Fruit fly (Drosophila melanogaster) whole organism, embryonic: ENCODE results near the gene CG13369.

Experiments
- Bgb ChIP-seq: fragments of 200-800 bp; sonication (Bioruptor generic); IDR thresholded peaks from 2 replicates; pipeline ENCODE4 v1.3.6; 2022; ENCODE audit warnings: missing biosample characterization, missing genetic modification characterization; ENCODE audit not compliant: partially characterized antibody
- BtbVII ChIP-seq: fragments of 200-800 bp; sonication (Bioruptor generic); optimal IDR thresholded peaks from 3 replicates; lab custom pipeline; 2017; ENCODE audit warnings: missing biosample characterization, mild to moderate bottlenecking, missing genetic modification characterization
- CG14050 ChIP-seq: fragments of 200-800 bp; sonication (Bioruptor generic); IDR thresholded peaks from 3 replicates; pipeline ENCODE4 v1.3.6; 2022; ENCODE audit warnings: missing biosample characterization, missing genetic modification characterization
- CG1602 ChIP-seq: fragments of 200-800 bp; sonication (Bioruptor generic); optimal IDR thresholded peaks from 3 replicates; lab custom pipeline; 2016; ENCODE audit warnings: missing biosample characterization, missing genetic modification characterization
- CG31441 ChIP-seq: fragments of 200-800 bp; sonication (Bioruptor generic); IDR thresholded peaks from 2 replicates; pipeline ENCODE4 v1.3.6; 2022; ENCODE audit warnings: missing biosample characterization, missing genetic modification characterization
- CG32532 ChIP-seq: fragments of 200-800 bp; sonication (Bioruptor generic); IDR thresholded peaks from 2 replicates; pipeline ENCODE4 v1.3.6; 2022; ENCODE audit warnings: missing biosample characterization, missing genetic modification characterization
- CG33557 ChIP-seq: fragments of 200-800 bp; sonication (Bioruptor generic); optimal IDR thresholded peaks from 2 replicates; lab custom pipeline; 2019; ENCODE audit warnings: missing biosample characterization, mild to moderate bottlenecking, missing genetic modification characterization, moderate library complexity
- CG42726 ChIP-seq: fragments of 200-800 bp; sonication (Bioruptor generic); IDR thresholded peaks from 2 replicates; pipeline ENCODE4 v1.3.6; 2022; ENCODE audit warnings: missing biosample characterization, missing genetic modification characterization; ENCODE audit not compliant: partially characterized antibody
- CG4424 ChIP-seq: fragments of 200-800 bp; sonication (Bioruptor generic); optimal IDR thresholded peaks from 3 replicates; lab custom pipeline; 2016; ENCODE audit warnings: missing biosample characterization, missing genetic modification characterization
- CG7963 ChIP-seq: fragments of 200-800 bp; sonication (Bioruptor generic); IDR thresholded peaks from 3 replicates; pipeline ENCODE4 v1.3.6; 2022; ENCODE audit warnings: missing biosample characterization, missing genetic modification characterization; ENCODE audit not compliant: partially characterized antibody
- CG8290 ChIP-seq, 3 experiments: fragments of 200-800 bp; sonication (Bioruptor generic); optimal IDR thresholded peaks; 2 replicates each; lab custom pipeline; 2016 to 2019; ENCODE audit warnings: missing biosample characterization in 3 of 3, missing genetic modification characterization in 3 of 3, mild to moderate bottlenecking in 2 of 3, moderate library complexity in 1 of 3
- CG8765 ChIP-seq: fragments of 200-800 bp; sonication (Bioruptor generic); IDR thresholded peaks from 2 replicates; pipeline ENCODE4 v1.3.6; 2022; ENCODE audit warnings: missing biosample characterization, missing genetic modification characterization
- CG9215 ChIP-seq: fragments of 200-800 bp; sonication (Bioruptor generic); IDR thresholded peaks from 2 replicates; pipeline ENCODE4 v1.3.6; 2022; ENCODE audit warnings: missing biosample characterization, missing genetic modification characterization
- CG9609 ChIP-seq: fragments of 200-800 bp; sonication (Bioruptor generic); optimal IDR thresholded peaks from 3 replicates; lab custom pipeline; 2016; ENCODE audit warnings: missing biosample characterization, missing genetic modification characterization
- Dbx ChIP-seq: fragments of 200-800 bp; sonication (Bioruptor generic); IDR thresholded peaks from 3 replicates; pipeline ENCODE4 v1.3.6; 2022; ENCODE audit warnings: missing biosample characterization, missing genetic modification characterization
- Doc3 ChIP-seq: fragments of 200-800 bp; sonication (Bioruptor generic); IDR thresholded peaks from 3 replicates; pipeline ENCODE4 v1.3.6; 2022; ENCODE audit warnings: missing biosample characterization, missing genetic modification characterization; ENCODE audit not compliant: partially characterized antibody
- E2f2 ChIP-seq: fragments of 200-800 bp; sonication (Bioruptor generic); IDR thresholded peaks from 2 replicates; pipeline ENCODE4 v1.3.6; 2022; ENCODE audit warnings: missing biosample characterization, missing genetic modification characterization
- Ets65A ChIP-seq: fragments of 200-800 bp; sonication (Bioruptor generic); peaks from one replicate; lab custom pipeline; 2016; ENCODE audit warnings: missing biosample characterization, missing genetic modification characterization
- HLH4C ChIP-seq: fragments of 200-800 bp; sonication (Bioruptor generic); IDR thresholded peaks from 3 replicates; pipeline ENCODE4 v1.3.6; 2022; ENCODE audit warnings: missing biosample characterization, missing genetic modification characterization; ENCODE audit not compliant: partially characterized antibody
- Jarid2 ChIP-seq: fragments of 200-800 bp; sonication (Bioruptor generic); optimal IDR thresholded peaks from 3 replicates; lab custom pipeline; 2017; ENCODE audit warnings: mild to moderate bottlenecking, missing biosample characterization, missing genetic modification reagents, missing genetic modification characterization
- Opbp ChIP-seq: fragments of 200-800 bp; sonication (Bioruptor generic); IDR thresholded peaks from 3 replicates; pipeline ENCODE4 v1.3.6; 2022; ENCODE audit warnings: missing biosample characterization, missing genetic modification characterization; ENCODE audit not compliant: partially characterized antibody
- Usf ChIP-seq: fragments of 200-800 bp; sonication (Bioruptor generic); optimal IDR thresholded peaks from 2 replicates; lab custom pipeline; 2017; ENCODE audit warnings: missing genotype, missing biosample characterization, missing genetic modification characterization
- Xbp1 ChIP-seq: fragments of 200-800 bp; sonication (Bioruptor generic); optimal IDR thresholded peaks from 3 replicates; lab custom pipeline; 2016; ENCODE audit warnings: missing biosample characterization, mild to moderate bottlenecking, missing genetic modification characterization
- aop ChIP-seq: fragments of 200-800 bp; sonication (Bioruptor generic); IDR thresholded peaks from 2 replicates; pipeline ENCODE4 v1.3.6; 2022; ENCODE audit warnings: missing biosample characterization, missing genetic modification characterization
- ara ChIP-seq: fragments of 200-800 bp; sonication (Bioruptor generic); IDR thresholded peaks from 2 replicates; pipeline ENCODE4 v1.3.6; 2022; ENCODE audit warnings: missing biosample characterization, missing genetic modification characterization
- bigmax ChIP-seq: fragments of 200-800 bp; sonication (Bioruptor generic); optimal IDR thresholded peaks from 2 replicates; lab custom pipeline; 2018; ENCODE audit warnings: missing biosample characterization, mild to moderate bottlenecking, missing genetic modification characterization
- chif ChIP-seq, 2 experiments: fragments of 200-800 bp; sonication (Bioruptor generic); optimal IDR thresholded peaks; 3 replicates each; lab custom pipeline; 2016; ENCODE audit warnings: missing biosample characterization in 2 of 2, missing genetic modification characterization in 2 of 2
- chinmo ChIP-seq: fragments of 200-800 bp; sonication (Bioruptor generic); IDR thresholded peaks from 4 replicates; pipeline ENCODE4 v1.3.6; 2022; ENCODE audit warnings: missing biosample characterization, missing genetic modification characterization; ENCODE audit not compliant: partially characterized antibody
- chn ChIP-seq: fragments of 200-800 bp; sonication (Bioruptor generic); optimal IDR thresholded peaks from 2 replicates; lab custom pipeline; 2016; ENCODE audit warnings: missing biosample characterization, missing genetic modification characterization
- dmrt11E ChIP-seq: fragments of 200-800 bp; sonication (Bioruptor generic); optimal IDR thresholded peaks from 3 replicates; lab custom pipeline; 2018; ENCODE audit warnings: missing biosample characterization, mild to moderate bottlenecking, missing genetic modification characterization, moderate library complexity
- emc ChIP-seq: fragments of 200-800 bp; sonication (Bioruptor generic); optimal IDR thresholded peaks from 2 replicates; lab custom pipeline; 2016; ENCODE audit warnings: missing biosample characterization, missing genetic modification characterization
- ewg ChIP-seq: fragments of 200-800 bp; sonication (Bioruptor generic); optimal IDR thresholded peaks from 3 replicates; lab custom pipeline; 2017; ENCODE audit warnings: mild to moderate bottlenecking, missing biosample characterization, missing genetic modification reagents, missing genetic modification characterization
- exex ChIP-seq: fragments of 200-800 bp; sonication (Bioruptor generic); optimal IDR thresholded peaks from 4 replicates; lab custom pipeline; 2018; ENCODE audit warnings: missing biosample characterization, mild to moderate bottlenecking, missing genetic modification characterization, moderate library complexity
- grau ChIP-seq: fragments of 200-800 bp; optimal IDR thresholded peaks from 3 replicates; lab custom pipeline; 2019; ENCODE audit warnings: missing biosample characterization, mild to moderate bottlenecking, missing genetic modification characterization, moderate library complexity
- hbn ChIP-seq: fragments of 200-800 bp; sonication (Bioruptor generic); IDR thresholded peaks from 2 replicates; pipeline ENCODE4 v1.3.6; 2022; ENCODE audit warnings: missing biosample characterization, missing genetic modification characterization; ENCODE audit not compliant: partially characterized antibody
- insv ChIP-seq, 2 experiments: fragments of 200-800 bp; sonication (Bioruptor generic); optimal IDR thresholded peaks; 3 replicates each; lab custom pipeline; 2016 to 2018; ENCODE audit warnings: missing biosample characterization in 2 of 2, missing genetic modification characterization in 2 of 2
- inv ChIP-seq: fragments of 200-800 bp; sonication (Bioruptor generic); IDR thresholded peaks from 2 replicates; pipeline ENCODE4 v1.3.6; 2022; ENCODE audit warnings: missing biosample characterization, missing genetic modification characterization; ENCODE audit not compliant: partially characterized antibody
- kay ChIP-seq: fragments of 200-800 bp; sonication (Bioruptor generic); optimal IDR thresholded peaks from 2 replicates; lab custom pipeline; 2016; ENCODE audit warnings: missing biosample characterization, missing genetic modification characterization
- nerfin-1 ChIP-seq: fragments of 200-800 bp; sonication (Bioruptor generic); optimal IDR thresholded peaks from 3 replicates; lab custom pipeline; 2019; ENCODE audit warnings: missing biosample characterization, mild to moderate bottlenecking, missing genetic modification characterization, moderate library complexity
- nom ChIP-seq: fragments of 200-800 bp; sonication (Bioruptor generic); optimal IDR thresholded peaks from 2 replicates; lab custom pipeline; 2017; ENCODE audit warnings: missing biosample characterization, missing genetic modification characterization, mild to moderate bottlenecking, moderate library complexity, missing genetic modification reagents
- p53 ChIP-seq: fragments of 200-800 bp; sonication (Bioruptor generic); optimal IDR thresholded peaks from 2 replicates; lab custom pipeline; 2016; ENCODE audit warnings: missing biosample characterization, missing genetic modification characterization
- row ChIP-seq: fragments of 200-800 bp; sonication (Bioruptor generic); IDR thresholded peaks from 3 replicates; pipeline ENCODE4 v1.3.6; 2022; ENCODE audit warnings: missing biosample characterization, missing genetic modification characterization
- scrt ChIP-seq: fragments of 200-800 bp; sonication (Bioruptor generic); optimal IDR thresholded peaks from 2 replicates; lab custom pipeline; 2018; ENCODE audit warnings: missing biosample characterization, mild to moderate bottlenecking, missing genetic modification characterization, moderate library complexity
- sens ChIP-seq: fragments of 200-800 bp; sonication (Bioruptor generic); peaks from one replicate; lab custom pipeline; 2016; ENCODE audit warnings: missing biosample characterization, missing genetic modification characterization
- sqz ChIP-seq: fragments of 200-800 bp; sonication (Bioruptor generic); optimal IDR thresholded peaks from 3 replicates; lab custom pipeline; 2018; ENCODE audit warnings: missing biosample characterization, mild to moderate bottlenecking, missing genetic modification characterization
- stc ChIP-seq: fragments of 200-800 bp; sonication (Bioruptor generic); IDR thresholded peaks from 2 replicates; pipeline ENCODE4 v1.3.6; 2022; ENCODE audit warnings: missing biosample characterization, missing genetic modification characterization
- toy ChIP-seq: fragments of 200-800 bp; sonication (Bioruptor generic); IDR thresholded peaks from 2 replicates; pipeline ENCODE4 v1.3.6; 2022; ENCODE audit warnings: missing biosample characterization, missing genetic modification characterization
- usp ChIP-seq: fragments of >200 bp; optimal IDR thresholded peaks from 2 replicates; lab custom pipeline; 2017; ENCODE audit warnings: missing biosample characterization, missing genetic modification characterization
- vvl ChIP-seq: fragments of 200-800 bp; sonication (Bioruptor generic); IDR thresholded peaks from 2 replicates; pipeline ENCODE4 v1.3.6; 2022; ENCODE audit warnings: missing biosample characterization, missing genetic modification characterization
- z ChIP-seq: fragments of 200-800 bp; sonication (Bioruptor generic); IDR thresholded peaks from 3 replicates; pipeline ENCODE4 v1.3.6; 2022; ENCODE audit warnings: missing biosample characterization, missing genetic modification characterization
- zfh1 ChIP-seq: fragments of 200-800 bp; sonication (Bioruptor generic); IDR thresholded peaks from 3 replicates; pipeline ENCODE4 v1.3.6; 2022; ENCODE audit warnings: missing biosample characterization, missing genetic modification characterization

CG13369 gene

dm6 chrX:656380-656925 lies 33.2 kb downstream of the CG13369 start:
- TF ChIP-seq chinmo (GFP tag; lab: Robert Waterston, UW) (no peak), Usf (GFP tag; lab: Kevin White, UChicago) (no peak), vvl (peak; percentile 9; the same call in 1 of the 2 replicates), grau (tag; lab: Kevin White, UChicago) (no peak), bigmax (GFP tag; lab: Kevin White, UChicago) (peak; percentile 40), insv (GFP tag; optimal IDR thresholded peaks at IDR 0.05; lab: Kevin White, UChicago) (no peak), z (no peak), Ets65A (GFP tag; lab: Kevin White, UChicago) (no peak), chn (no peak), sqz (GFP tag; lab: Kevin White, UChicago) (no peak), nerfin-1 (tag; lab: Kevin White, UChicago) (no peak), CG9215 (GFP tag; lab: Robert Waterston, UW) (no peak), p53 (no peak), Jarid2 (GFP tag; lab: Kevin White, UChicago) (no peak), Bgb (GFP tag; lab: Robert Waterston, UW) (no peak), row (no peak), CG8765 (no peak), hbn (no peak), CG4424 (GFP tag; lab: Kevin White, UChicago) (no peak), toy (GFP tag; lab: Robert Waterston, UW) (no peak), CG14050 (no peak), emc (GFP tag; lab: Kevin White, UChicago) (no peak), CG31441 (GFP tag; lab: Robert Waterston, UW) (no peak), aop (GFP tag; lab: Robert Waterston, UW) (no peak), Dbx (no peak), zfh1 (no peak), HLH4C (GFP tag; lab: Robert Waterston, UW) (no peak), CG8290 (GFP tag; optimal IDR thresholded peaks at IDR 0.05; lab: Kevin White, UChicago) (no peak), CG8290 (tag; optimal IDR thresholded peaks at IDR 0.05; lab: Kevin White, UChicago) (no peak), sens (GFP tag; lab: Kevin White, UChicago) (no peak), E2f2 (GFP tag; lab: Robert Waterston, UW) (0 out of 2 replicates have a peak, but pooled peaks have one; percentile 2), BtbVII (GFP tag; lab: Kevin White, UChicago) (no peak), CG1602 (GFP tag; lab: Kevin White, UChicago) (no peak), dmrt11E (tag; lab: Kevin White, UChicago) (no peak), chif (GFP tag; optimal IDR thresholded peaks at IDR 0.05; lab: Kevin White, UChicago) (no peak), ewg (GFP tag; lab: Kevin White, UChicago) (no peak), Doc3 (GFP tag; lab: Robert Waterston, UW) (no peak), CG9609 (no peak), usp (no peak), CG33557 (GFP tag; lab: Kevin White, UChicago) (no peak), scrt (GFP tag; lab: Kevin White, UChicago) (no peak), Opbp (no peak), nom (GFP tag; lab: Kevin White, UChicago) (peak; percentile 40), exex (tag; lab: Kevin White, UChicago) (no peak), stc (GFP tag; lab: Robert Waterston, UW) (no peak), kay (GFP tag; lab: Kevin White, UChicago) (peak; percentile 16), Xbp1 (no peak), inv (GFP tag; lab: Robert Waterston, UW) (no peak), CG32532 (no peak), CG7963 (GFP tag; lab: Robert Waterston, UW) (no peak), CG42726 (GFP tag; lab: Robert Waterston, UW) (no peak), ara (GFP tag; lab: Robert Waterston, UW) (no peak)
